Fruit fly (Drosophila melanogaster): ENCODE results near the gene Abd-B.

DNA sequence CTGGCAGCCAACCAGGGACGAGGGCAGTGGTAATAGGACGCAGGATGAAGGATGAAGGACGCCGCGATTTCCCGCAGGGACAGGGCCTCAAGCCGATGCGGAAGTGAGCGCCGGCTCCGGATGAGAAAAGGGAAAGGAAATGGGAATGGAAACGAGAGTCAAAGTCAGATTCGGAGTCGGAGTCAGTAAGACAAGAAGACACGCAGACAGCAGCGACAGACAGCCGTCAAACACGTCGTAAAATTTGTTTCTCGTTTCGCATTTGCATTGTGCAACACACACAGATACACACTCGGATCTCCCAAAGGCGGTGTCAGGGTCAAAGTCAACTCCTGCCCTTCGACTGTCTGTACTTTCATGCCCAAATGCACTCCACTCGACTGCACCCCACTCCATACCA is 35.7 kb downstream of the Abd-B start:
- no peak for TF ChIP-seq CG8301 (tag; optimal IDR thresholded peaks at IDR 0.05)
- no peak for TF ChIP-seq CG17806 (tag; optimal IDR thresholded peaks at IDR 0.05)
- no peak for TF ChIP-seq fd96Ca (GFP tag; IDR thresholded peaks at IDR 0.05)
- TF ChIP-seq CG4496 (GFP tag; IDR thresholded peaks at IDR 0.05): no peak
- TF ChIP-seq Ets98B (GFP tag; IDR thresholded peaks at IDR 0.05): no peak
- TF ChIP-seq CG14655 (GFP tag; optimal IDR thresholded peaks at IDR 0.05): no peak
- no peak for TF ChIP-seq Pif1B (GFP tag; optimal IDR thresholded peaks at IDR 0.05)
- TF ChIP-seq Snoo (tag; optimal IDR thresholded peaks at IDR 0.05): no peak

Data from whole organism, pupa.